Worm (Caenorhabditis elegans) whole organism, L3 larva: ENCODE results near the gene H03G16.7.

Source experiments
- elt-1 ChIP-seq: fragments of 150-350 bp; optimal IDR thresholded peaks from 2 replicates; lab custom pipeline; 2014; ENCODE audit warnings: missing biosample characterization, missing genetic modification characterization
- elt-3 ChIP-seq, 3 experiments: fragments of 150-350 bp in 1 of 3; sonication (generic microtip) in 2 of 3; optimal IDR thresholded peaks; 2 replicates in 2 of 3; 4 replicates in 1 of 3; lab custom pipeline; 2014 to 2017; ENCODE audit warnings: missing biosample characterization in 3 of 3, missing genetic modification characterization in 3 of 3
- tbx-2 ChIP-seq: sonication (generic microtip); optimal IDR thresholded peaks from 2 replicates; lab custom pipeline; 2016; ENCODE audit warnings: mild to moderate bottlenecking, missing genetic modification characterization, missing compliant biosample characterization
- unc-39 ChIP-seq: sonication (generic microtip); optimal IDR thresholded peaks from 4 replicates; lab custom pipeline; 2017; ENCODE audit warnings: missing biosample characterization, missing genetic modification characterization

DNA sequence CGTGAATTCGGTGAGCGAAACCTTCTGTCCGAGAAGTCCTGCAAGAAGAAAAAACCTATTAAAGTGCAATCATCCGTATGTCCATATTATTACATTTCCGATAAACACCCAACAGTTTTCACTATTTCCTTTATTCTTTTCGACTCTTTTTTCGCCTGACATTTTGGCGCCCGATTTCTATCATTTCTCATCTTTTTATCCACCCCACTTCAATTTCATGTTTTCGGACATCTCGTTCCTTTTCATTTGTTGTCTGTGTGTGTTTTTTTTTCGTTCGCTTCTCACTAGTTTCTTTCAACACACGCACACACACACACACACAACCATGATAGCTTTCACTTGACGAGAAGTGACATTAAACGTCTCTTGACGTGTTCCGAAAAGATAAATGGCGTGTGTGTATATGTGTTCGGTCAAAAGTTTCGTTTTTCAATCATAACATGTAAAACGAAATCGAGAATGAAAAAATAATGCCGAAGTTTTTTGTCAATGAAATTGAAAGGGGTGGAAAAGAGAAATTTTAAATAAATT lies 49.2 kb upstream of the H03G16.7 start:
- TF ChIP-seq tbx-2 (tag; lab: Kevin White, UChicago) (no peak), elt-1 (tag; lab: Kevin White, UChicago) (no peak), unc-39 (tag; lab: Kevin White, UChicago) (no peak), elt-3 (tag; optimal IDR thresholded peaks at IDR 0.05; lab: Kevin White, UChicago) (peak in 1 of 3 experiments; percentile 5)
